Worm (Caenorhabditis elegans) whole organism, L1 larva: ENCODE measurements around the gene ani-2.
A peak's percentile ranks its signal among the peaks of the same experiment; 100 is the strongest.

Source experiments
- C04F5.9 ChIP-seq: sonication (generic microtip); optimal IDR thresholded peaks from 2 replicates; lab custom pipeline; 2016; ENCODE audit warnings: missing genetic modification characterization, missing compliant biosample characterization
- C16A3.4 ChIP-seq: fragments of 150-350 bp; optimal IDR thresholded peaks from 2 replicates; lab custom pipeline; 2014; ENCODE audit warnings: missing biosample characterization, missing genetic modification characterization
- C34B4.2 ChIP-seq: sonication (generic microtip); optimal IDR thresholded peaks from 2 replicates; lab custom pipeline; 2017; ENCODE audit warnings: mild to moderate bottlenecking, missing genetic modification characterization, missing compliant biosample characterization
- ama-1 ChIP-seq: fragments of 150-350 bp; optimal IDR thresholded peaks from 2 replicates; lab custom pipeline; 2014
- blmp-1 ChIP-seq: fragments of 150-350 bp; optimal IDR thresholded peaks from 2 replicates; lab custom pipeline; 2014; ENCODE audit warnings: missing biosample characterization, missing genetic modification characterization
- ces-1 ChIP-seq: fragments of 150-350 bp; optimal IDR thresholded peaks from 2 replicates; lab custom pipeline; 2014; ENCODE audit warnings: missing biosample characterization, missing genetic modification reagents, missing genetic modification characterization
- dpl-1 ChIP-seq, 3 experiments: fragments of 150-350 bp in 2 of 3; sonication (generic microtip) in 1 of 3; optimal IDR thresholded peaks; 2 replicates each; lab custom pipeline; 2014 to 2017; ENCODE audit warnings: missing biosample characterization in 3 of 3, missing genetic modification characterization in 3 of 3, missing genetic modification reagents in 3 of 3
- efl-1 ChIP-seq, 4 experiments: fragments of 150-350 bp; optimal IDR thresholded peaks in 3 of 4; peaks in 1 of 4; 1 replicate in 1 of 4; 2 replicates in 3 of 4; lab custom pipeline; 2014; ENCODE audit warnings: missing biosample characterization in 2 of 4, missing genetic modification characterization in 2 of 4, missing genetic modification reagents in 2 of 4
- efl-3 ChIP-seq: fragments of 200-800 bp; sonication (Bioruptor generic); optimal IDR thresholded peaks from 2 replicates; lab custom pipeline; 2018; ENCODE audit warnings: mild to moderate bottlenecking, missing genetic modification characterization, missing compliant biosample characterization
- egl-13 ChIP-seq: sonication (generic microtip); optimal IDR thresholded peaks from 2 replicates; lab custom pipeline; 2016; ENCODE audit warnings: missing genotype, missing genetic modification reagents, missing genetic modification characterization, missing compliant biosample characterization
- elt-2 ChIP-seq: sonication (generic microtip); optimal IDR thresholded peaks from 2 replicates; lab custom pipeline; 2016; ENCODE audit warnings: missing genetic modification characterization, mild to moderate bottlenecking, inconsistent platforms, missing compliant biosample characterization, missing genetic modification reagents
- elt-3 ChIP-seq, 6 experiments: fragments of 150-350 bp in 1 of 6; sonication (generic microtip); optimal IDR thresholded peaks; 2 replicates each; lab custom pipeline; 2017 to 2018; ENCODE audit warnings: missing biosample characterization in 6 of 6, missing genetic modification characterization in 6 of 6, inconsistent platforms in 1 of 6
- ets-5 ChIP-seq: fragments of 200-800 bp; sonication (Bioruptor generic); IDR thresholded peaks from 2 replicates; pipeline ENCODE4 v1.3.6; 2022; ENCODE audit warnings: missing genetic modification characterization, missing compliant biosample characterization
- fkh-4 ChIP-seq: sonication (generic microtip); optimal IDR thresholded peaks from 2 replicates; lab custom pipeline; 2016; ENCODE audit warnings: missing compliant biosample characterization, missing genetic modification characterization, borderline replicate concordance
- fkh-8 ChIP-seq: sonication (generic microtip); optimal IDR thresholded peaks from 2 replicates; lab custom pipeline; 2016; ENCODE audit warnings: mild to moderate bottlenecking, missing genetic modification characterization, missing compliant biosample characterization
- fos-1 ChIP-seq: fragments of 150-350 bp; optimal IDR thresholded peaks from 2 replicates; lab custom pipeline; 2014; ENCODE audit warnings: missing biosample characterization, missing genetic modification characterization
- grh-1 ChIP-seq: fragments of 200-800 bp; sonication (Bioruptor generic); IDR thresholded peaks from 2 replicates; pipeline ENCODE4 v1.3.6; 2022; ENCODE audit warnings: missing genetic modification reagents, missing genetic modification characterization, missing compliant biosample characterization
- irx-1 ChIP-seq: sonication (generic microtip); optimal IDR thresholded peaks from 2 replicates; lab custom pipeline; 2016; ENCODE audit warnings: missing genetic modification characterization, missing compliant biosample characterization
- isw-1 ChIP-seq: fragments of 200-800 bp; sonication (Bioruptor generic); IDR thresholded peaks from 2 replicates; pipeline ENCODE4 v1.3.6; 2022; ENCODE audit warnings: missing genetic modification characterization, missing compliant biosample characterization
- jun-1 ChIP-seq: fragments of 150-350 bp; optimal IDR thresholded peaks from 2 replicates; lab custom pipeline; 2014; ENCODE audit warnings: missing biosample characterization, missing genetic modification reagents, missing genetic modification characterization
- lin-14 ChIP-seq: fragments of 200-800 bp; sonication (Bioruptor generic); optimal IDR thresholded peaks from 2 replicates; lab custom pipeline; 2018; ENCODE audit warnings: mild to moderate bottlenecking, missing genetic modification characterization, moderate library complexity, missing compliant biosample characterization
- lin-35 ChIP-seq, 2 experiments: fragments of 150-350 bp; optimal IDR thresholded peaks; 2 replicates each; lab custom pipeline; 2014; ENCODE audit warnings: missing biosample characterization in 2 of 2, missing genetic modification characterization in 2 of 2, missing genetic modification reagents in 2 of 2
- lir-3 ChIP-seq: sonication (generic microtip); optimal IDR thresholded peaks from 2 replicates; lab custom pipeline; 2016; ENCODE audit warnings: mild to moderate bottlenecking, missing genetic modification characterization, moderate library complexity, missing compliant biosample characterization; ENCODE audit not compliant: poor library complexity
- mab-9 ChIP-seq: fragments of 200-800 bp; sonication (Bioruptor generic); IDR thresholded peaks from 2 replicates; pipeline ENCODE4 v1.3.6; 2022; ENCODE audit warnings: missing genetic modification reagents, missing genetic modification characterization, missing compliant biosample characterization
- mdl-1 ChIP-seq, 2 experiments: fragments of 150-350 bp; optimal IDR thresholded peaks; 2 replicates each; lab custom pipeline; 2014 to 2017; ENCODE audit warnings: missing biosample characterization in 2 of 2, missing genetic modification characterization in 2 of 2, inconsistent platforms in 1 of 2
- mep-1 ChIP-seq: fragments of 150-350 bp; optimal IDR thresholded peaks from 2 replicates; lab custom pipeline; 2014; ENCODE audit warnings: missing biosample characterization, missing genetic modification characterization
- nhr-11 ChIP-seq: fragments of 150-350 bp; optimal IDR thresholded peaks from 2 replicates; lab custom pipeline; 2014; ENCODE audit warnings: missing biosample characterization, missing genetic modification characterization
- nhr-20 ChIP-seq: sonication (generic microtip); optimal IDR thresholded peaks from 2 replicates; lab custom pipeline; 2016; ENCODE audit warnings: mild to moderate bottlenecking, missing genetic modification characterization, missing compliant biosample characterization
- nhr-47 ChIP-seq: sonication (generic microtip); optimal IDR thresholded peaks from 2 replicates; lab custom pipeline; 2016; ENCODE audit warnings: mild to moderate bottlenecking, missing genetic modification characterization, moderate library complexity, missing compliant biosample characterization
- nhr-71 ChIP-seq: sonication (generic microtip); optimal IDR thresholded peaks from 2 replicates; lab custom pipeline; 2016; ENCODE audit warnings: mild to moderate bottlenecking, missing genetic modification characterization, moderate library complexity, missing compliant biosample characterization
- nhr-85 ChIP-seq: sonication (generic microtip); peaks from one replicate; lab custom pipeline; 2016; ENCODE audit warnings: missing genetic modification characterization, inconsistent platforms, missing compliant biosample characterization
- pag-3 ChIP-seq: sonication (generic microtip); optimal IDR thresholded peaks from 2 replicates; lab custom pipeline; 2017; ENCODE audit warnings: missing genetic modification characterization, mild to moderate bottlenecking, missing compliant biosample characterization, antibody characterized with exemption, borderline replicate concordance; ENCODE audit not compliant: insufficient read depth
- pqm-1 ChIP-seq: sonication (generic microtip); optimal IDR thresholded peaks from 3 replicates; lab custom pipeline; 2017; ENCODE audit warnings: missing biosample characterization, missing genetic modification characterization
- skn-1 ChIP-seq: fragments of 150-350 bp; optimal IDR thresholded peaks from 2 replicates; lab custom pipeline; 2014; ENCODE audit warnings: missing biosample characterization, missing genetic modification characterization
- snpc-4 ChIP-seq: fragments of 150-350 bp; optimal IDR thresholded peaks from 2 replicates; lab custom pipeline; 2014; ENCODE audit warnings: missing biosample characterization, missing genetic modification characterization
- snu-23 ChIP-seq: sonication (generic microtip); optimal IDR thresholded peaks from 2 replicates; lab custom pipeline; 2016; ENCODE audit warnings: missing genetic modification characterization, missing compliant biosample characterization
- sox-4 ChIP-seq: sonication (generic microtip); optimal IDR thresholded peaks from 2 replicates; lab custom pipeline; 2016; ENCODE audit warnings: missing genetic modification characterization, missing compliant biosample characterization
- sptf-1 ChIP-seq: fragments of 150-350 bp; optimal IDR thresholded peaks from 2 replicates; lab custom pipeline; 2014; ENCODE audit warnings: missing biosample characterization, missing genetic modification characterization
- swsn-7 ChIP-seq: sonication (generic microtip); optimal IDR thresholded peaks from 2 replicates; lab custom pipeline; 2016; ENCODE audit warnings: missing genetic modification characterization, missing compliant biosample characterization
- unc-130 ChIP-seq: fragments of 150-350 bp; optimal IDR thresholded peaks from 2 replicates; lab custom pipeline; 2017; ENCODE audit warnings: missing biosample characterization, missing genetic modification characterization, inconsistent platforms
- unc-62 ChIP-seq: fragments of 150-350 bp; optimal IDR thresholded peaks from 2 replicates; lab custom pipeline; 2014; ENCODE audit warnings: missing biosample characterization, missing genetic modification reagents, missing genetic modification characterization
- unc-98 ChIP-seq: fragments of 200-800 bp; sonication (Bioruptor generic); IDR thresholded peaks from 2 replicates; pipeline ENCODE4 v1.3.6; 2022; ENCODE audit warnings: missing genetic modification characterization, missing compliant biosample characterization
- zag-1 ChIP-seq: fragments of 150-350 bp; optimal IDR thresholded peaks from 2 replicates; lab custom pipeline; 2014; ENCODE audit warnings: missing biosample characterization, missing genetic modification characterization
- zip-4 ChIP-seq: fragments of 200-800 bp; sonication (Bioruptor generic); optimal IDR thresholded peaks from 2 replicates; lab custom pipeline; 2018; ENCODE audit warnings: mild to moderate bottlenecking, missing genetic modification characterization, moderate library complexity, missing compliant biosample characterization
- ztf-11 ChIP-seq, 2 experiments: sonication (generic microtip); optimal IDR thresholded peaks; 2 replicates each; lab custom pipeline; 2016 to 2017; ENCODE audit warnings: missing genetic modification characterization in 2 of 2, missing biosample characterization in 1 of 2, missing compliant biosample characterization in 1 of 2

ani-2 gene

DNA sequence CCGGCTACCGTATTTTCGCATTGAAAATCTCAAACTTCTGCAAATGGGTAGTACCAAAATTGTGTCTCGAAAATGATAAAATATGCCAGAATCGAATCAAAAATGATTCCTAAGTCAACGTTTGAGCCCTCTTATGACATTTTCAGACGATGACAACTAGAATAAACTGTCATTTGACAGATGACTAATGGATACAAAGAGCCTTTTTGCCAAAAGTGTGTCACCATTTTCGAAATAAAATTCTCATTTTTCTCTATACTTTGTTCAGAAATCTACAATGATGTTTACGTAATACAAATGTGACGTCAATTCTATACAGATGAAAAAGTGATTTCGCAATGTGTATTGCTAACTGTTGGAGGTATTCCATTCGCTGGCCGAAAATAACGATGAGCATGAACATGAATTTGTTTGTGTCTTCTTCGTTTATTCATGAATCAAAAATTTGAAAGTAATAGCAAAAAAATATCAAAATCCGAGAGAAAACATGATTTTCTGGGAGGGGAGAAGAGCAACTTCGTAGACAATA, 18.6 kb downstream of the ani-2 start (continued):
- peak in 2 of 6 experiments; percentile 12 to 75 for TF ChIP-seq elt-3 (tag; optimal IDR thresholded peaks at IDR 0.05; lab: Kevin White, UChicago)
- TF ChIP-seq snpc-4: peak; percentile 4
- peak; percentile 16 to 57 for TF ChIP-seq efl-1 (optimal IDR thresholded peaks at IDR 0.05; lab: Kevin White, UChicago)
- TF ChIP-seq efl-1 (GFP tag; optimal IDR thresholded peaks at IDR 0.05 in 1 of 2; lab: Kevin White, UChicago): no peak
- TF ChIP-seq fkh-4: no peak
- TF ChIP-seq grh-1 (GFP tag; lab: Robert Waterston, UW): 0 out of 2 replicates have a peak, but pooled peaks have one; percentile 13
- TF ChIP-seq C04F5.9: peak; percentile 5
- peak; percentile 33 for TF ChIP-seq swsn-7 (tag; lab: Kevin White, UChicago)
- no peak for TF ChIP-seq egl-13
- peak; percentile 76 for TF ChIP-seq nhr-85
- peak; percentile 61 for TF ChIP-seq nhr-47
- TF ChIP-seq lin-35 (GFP tag; optimal IDR thresholded peaks at IDR 0.05; lab: Kevin White, UChicago): peak in 1 of 2 experiments; percentile 66
- peak; percentile 68 for TF ChIP-seq C16A3.4
- TF ChIP-seq ces-1 (GFP tag; lab: Kevin White, UChicago): no peak
- no peak for TF ChIP-seq unc-62 (GFP tag; lab: Kevin White, UChicago)
- no peak for TF ChIP-seq C34B4.2 (tag; lab: Kevin White, UChicago)
- TF ChIP-seq pqm-1: no peak
- peak; percentile 64 for TF ChIP-seq elt-2
- peak; percentile 48 for TF ChIP-seq lir-3 (tag; lab: Kevin White, UChicago)
- TF ChIP-seq ets-5 (GFP tag; lab: Robert Waterston, UW): no peak
- peak; percentile 57 for TF ChIP-seq skn-1
- TF ChIP-seq unc-130: no peak
- TF ChIP-seq zip-4: peak; percentile 63
- TF ChIP-seq unc-98 (GFP tag; lab: Robert Waterston, UW): 0 out of 2 replicates have a peak, but pooled peaks have one; percentile 6
- TF ChIP-seq ztf-11 (tag; optimal IDR thresholded peaks at IDR 0.05; lab: Kevin White, UChicago): no peak
- TF ChIP-seq snu-23 (GFP tag; lab: Kevin White, UChicago): peak; percentile 70
- peak in 2 of 3 experiments; percentile 24 to 33 for TF ChIP-seq dpl-1 (GFP tag; optimal IDR thresholded peaks at IDR 0.05; lab: Kevin White, UChicago)
- TF ChIP-seq pag-3: no peak
- TF ChIP-seq zag-1: no peak
- TF ChIP-seq isw-1: no peak
- TF ChIP-seq mab-9 (GFP tag; lab: Robert Waterston, UW): no peak

DNA sequence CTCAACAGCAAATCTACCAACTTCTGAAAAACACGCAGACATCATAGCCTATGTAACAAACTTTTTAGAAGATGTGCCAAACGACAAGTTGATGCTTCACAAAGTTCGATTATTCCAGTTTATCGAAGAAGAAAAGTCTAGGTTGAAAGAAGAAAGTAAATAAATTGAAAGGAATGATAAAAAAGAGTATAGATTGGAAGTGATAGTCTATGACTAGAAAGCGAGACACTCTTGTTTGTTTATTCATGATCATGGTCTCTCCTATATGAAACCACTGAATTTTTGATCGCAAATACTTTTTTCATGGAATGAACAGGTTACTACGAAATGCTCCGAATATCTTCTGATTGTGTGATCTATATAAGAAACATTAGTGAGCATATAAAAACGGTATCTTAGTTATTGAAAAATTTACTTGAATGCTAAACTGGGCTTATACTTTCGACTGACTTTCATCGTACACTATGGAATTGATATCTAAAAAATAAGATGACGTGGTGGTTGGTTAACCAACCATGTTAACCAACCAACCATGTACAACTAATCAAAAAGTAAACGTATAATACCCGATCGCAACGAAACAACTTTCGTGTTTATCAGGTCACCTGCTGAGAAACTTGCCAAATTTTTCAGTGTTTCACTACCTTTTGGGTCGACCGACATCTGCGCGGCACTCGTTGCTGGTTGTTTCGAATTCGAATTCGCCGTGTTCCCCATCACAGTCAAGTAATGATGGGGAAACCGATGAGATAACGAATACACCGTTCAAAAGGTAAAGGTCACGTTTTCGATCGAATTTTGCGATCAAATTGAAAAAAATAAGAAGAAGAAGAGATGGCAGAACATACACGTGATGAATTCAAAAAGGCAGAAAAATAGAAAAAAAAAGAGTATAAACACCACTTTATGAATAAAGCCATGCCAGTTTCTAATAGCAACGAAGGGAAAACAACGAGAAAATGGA, 19.7 kb downstream of the ani-2 start, which contains the start of gene C32D5.8:
TSS of gene C32D5.8 (minus strand) at position 770 of the 964 bp plus-strand sequence.
- TF ChIP-seq lir-3 (tag; lab: Kevin White, UChicago) (no peak), snpc-4 (no peak), nhr-85 (peak; percentile 69), sox-4 (tag; lab: Kevin White, UChicago) (no peak), swsn-7 (tag; lab: Kevin White, UChicago) (no peak), egl-13 (no peak), sptf-1 (no peak), zip-4 (no peak), grh-1 (GFP tag; lab: Robert Waterston, UW) (0 out of 2 replicates have a peak, but pooled peaks have one; percentile 8), irx-1 (tag; lab: Kevin White, UChicago) (no peak), nhr-11 (tag; lab: Kevin White, UChicago) (no peak), efl-1 (optimal IDR thresholded peaks at IDR 0.05; lab: Kevin White, UChicago) (no peak), efl-1 (GFP tag; optimal IDR thresholded peaks at IDR 0.05 in 1 of 2; lab: Kevin White, UChicago) (peak in 1 of 2 experiments; percentile 79), lin-35 (GFP tag; optimal IDR thresholded peaks at IDR 0.05; lab: Kevin White, UChicago) (peak in 1 of 2 experiments; percentile 33), jun-1 (tag; lab: Kevin White, UChicago) (no peak), pag-3 (no peak), elt-3 (tag; optimal IDR thresholded peaks at IDR 0.05; lab: Kevin White, UChicago) (peak in 1 of 6 experiments; percentile 21), nhr-71 (tag; lab: Kevin White, UChicago) (peak; percentile 26), elt-2 (peak; percentile 13), ama-1 (peak; percentile 45), efl-3 (GFP tag; lab: Kevin White, UChicago) (no peak), nhr-20 (tag; lab: Kevin White, UChicago) (peak; percentile 47), C04F5.9 (no peak), mep-1 (tag; lab: Kevin White, UChicago) (peak; percentile 37), snu-23 (GFP tag; lab: Kevin White, UChicago) (peak; percentile 28), lin-14 (GFP tag; lab: Kevin White, UChicago) (peak; percentile 58), blmp-1 (tag; lab: Kevin White, UChicago) (peak; percentile 37), fos-1 (tag; lab: Kevin White, UChicago) (no peak), dpl-1 (GFP tag; optimal IDR thresholded peaks at IDR 0.05; lab: Kevin White, UChicago) (peak in 1 of 3 experiments; percentile 8), fkh-8 (peak; percentile 32), mdl-1 (tag; optimal IDR thresholded peaks at IDR 0.05; lab: Kevin White, UChicago) (peak in 1 of 2 experiments; percentile 34)
